Worm (Caenorhabditis elegans): ENCODE measurements around the gene ilys-6.
A peak's percentile ranks its signal among the peaks of the same experiment; 100 is the strongest.

The ilys-6 gene

ce11 chrIV:4034883-4035282 is 28.6 kb downstream of the ilys-6 start, which contains the start of gene hlh-30 (continued):
- no peak for TF ChIP-seq vab-7 (GFP tag; IDR thresholded peaks at IDR 0.05)
- no peak for TF ChIP-seq ztf-11 (tag; optimal IDR thresholded peaks at IDR 0.05)
- peak; percentile 11 for TF ChIP-seq mes-2 (tag; optimal IDR thresholded peaks at IDR 0.05; ENCODE audit: poor library complexity, severe bottlenecking)
- TF ChIP-seq daf-8 (GFP tag; IDR thresholded peaks at IDR 0.05) = no peak
- 0 out of 2 replicates have a peak, but pooled peaks have one; percentile 25 for TF ChIP-seq lim-7 (GFP tag; IDR thresholded peaks at IDR 0.05)
- TF ChIP-seq pha-4 (GFP tag; IDR thresholded peaks at IDR 0.05) = 0 out of 2 replicates have a peak, but pooled peaks have one; percentile 7
- no peak for TF ChIP-seq pha-4 (tag; optimal IDR thresholded peaks at IDR 0.05)
- TF ChIP-seq cey-2 (tag; optimal IDR thresholded peaks at IDR 0.05; ENCODE audit: borderline replicate concordance, insufficient read depth) = no peak
- TF ChIP-seq egl-27 (tag; optimal IDR thresholded peaks at IDR 0.05) = no peak
- TF ChIP-seq ceh-44 (GFP tag; IDR thresholded peaks at IDR 0.05) = 0 out of 2 replicates have a peak, but pooled peaks have one; percentile 10
- TF ChIP-seq dpl-1 (GFP tag; optimal IDR thresholded peaks at IDR 0.05) = no peak
- TF ChIP-seq snpc-1.2 (GFP tag; IDR thresholded peaks at IDR 0.05) = no peak
- no peak for TF ChIP-seq F49E8.2 (tag; optimal IDR thresholded peaks at IDR 0.05; ENCODE audit: borderline replicate concordance)
- TF ChIP-seq mdl-1 (tag; optimal IDR thresholded peaks at IDR 0.05) = peak in 1 of 2 experiments; percentile 35
- TF ChIP-seq hmg-1.1 (GFP tag; IDR thresholded peaks at IDR 0.05) = peak; percentile 87
- no peak for TF ChIP-seq nhr-25 (tag; optimal IDR thresholded peaks at IDR 0.05; ENCODE audit: borderline replicate concordance, insufficient read depth)
- no peak for TF ChIP-seq zfp-2 (tag; optimal IDR thresholded peaks at IDR 0.05)
- TF ChIP-seq dmd-6 (GFP tag; IDR thresholded peaks at IDR 0.05) = peak; percentile 70
- TF ChIP-seq unc-39 (tag; optimal IDR thresholded peaks at IDR 0.05) = no peak
- no peak for TF ChIP-seq daf-12 (tag; optimal IDR thresholded peaks at IDR 0.05)
- no peak for TF ChIP-seq madf-5 (GFP tag; IDR thresholded peaks at IDR 0.05)
- peak; percentile 76 for TF ChIP-seq ctbp-1 (GFP tag; IDR thresholded peaks at IDR 0.05)
- no peak for TF ChIP-seq skn-1 (tag; optimal IDR thresholded peaks at IDR 0.05)
- no peak for TF ChIP-seq zfp-3 (GFP tag; conservative IDR thresholded peaks at IDR 0.05)
- no peak for TF ChIP-seq aly-2 (tag; optimal IDR thresholded peaks at IDR 0.05)
- TF ChIP-seq saeg-2 (GFP tag; IDR thresholded peaks at IDR 0.05) = no peak
- TF ChIP-seq tag-97 (GFP tag; IDR thresholded peaks at IDR 0.05) = no peak
- TF ChIP-seq lin-1 (GFP tag; IDR thresholded peaks at IDR 0.05) = no peak
- peak; percentile 67 for TF ChIP-seq mep-1 (tag; optimal IDR thresholded peaks at IDR 0.05)
- TF ChIP-seq ceh-82 (tag; optimal IDR thresholded peaks at IDR 0.05) = no peak
- no peak for TF ChIP-seq lir-3 (tag; optimal IDR thresholded peaks at IDR 0.05)
- TF ChIP-seq jun-1 (tag; optimal IDR thresholded peaks at IDR 0.05) = no peak
- peak; percentile 82 for TF ChIP-seq aha-1 (tag)
- no peak for TF ChIP-seq zip-11 (GFP tag; IDR thresholded peaks at IDR 0.05)
- TF ChIP-seq hif-1 (tag; optimal IDR thresholded peaks at IDR 0.05) = peak in 1 of 2 experiments; percentile 73
- no peak for TF ChIP-seq mxl-3 (GFP tag; optimal IDR thresholded peaks at IDR 0.05)
- peak; percentile 68 for TF ChIP-seq egl-43 (GFP tag; IDR thresholded peaks at IDR 0.05)
- TF ChIP-seq nhr-11 (tag; optimal IDR thresholded peaks at IDR 0.05) = peak; percentile 35
- 0 out of 2 replicates have a peak, but pooled peaks have one; percentile 38 for TF ChIP-seq tra-1 (GFP tag; IDR thresholded peaks at IDR 0.05)
- TF ChIP-seq pqm-1 (tag; optimal IDR thresholded peaks at IDR 0.05) = no peak
- TF ChIP-seq F10B5.3 (tag; optimal IDR thresholded peaks at IDR 0.05) = no peak
- peak; percentile 9 for TF ChIP-seq nhr-28 (tag; optimal IDR thresholded peaks at IDR 0.05)
- TF ChIP-seq daf-16 (GFP tag; optimal IDR thresholded peaks at IDR 0.05) = no peak
- TF ChIP-seq daf-16 (tag; optimal IDR thresholded peaks at IDR 0.05) = peak; percentile 12
- TF ChIP-seq lin-15B (tag; optimal IDR thresholded peaks at IDR 0.05) = no peak
- peak; percentile 30 for TF ChIP-seq fkh-10 (GFP tag; optimal IDR thresholded peaks at IDR 0.05)
- no peak for TF ChIP-seq arid-1 (GFP tag; conservative IDR thresholded peaks at IDR 0.05)
- TF ChIP-seq F26F4.8 (GFP tag; conservative IDR thresholded peaks at IDR 0.05) = no peak
- TF ChIP-seq rbr-2 (tag; optimal IDR thresholded peaks at IDR 0.05) = peak; percentile 72
- TF ChIP-seq lin-13 (GFP tag; optimal IDR thresholded peaks at IDR 0.05) = no peak
- TF ChIP-seq set-16 (GFP tag; IDR thresholded peaks at IDR 0.05) = peak; percentile 90
- peak; percentile 29 for TF ChIP-seq dve-1 (tag; optimal IDR thresholded peaks at IDR 0.05; ENCODE audit: insufficient read depth)
